Worm (Caenorhabditis elegans): ENCODE results near the gene hpl-2.

hpl-2 gene

DNA sequence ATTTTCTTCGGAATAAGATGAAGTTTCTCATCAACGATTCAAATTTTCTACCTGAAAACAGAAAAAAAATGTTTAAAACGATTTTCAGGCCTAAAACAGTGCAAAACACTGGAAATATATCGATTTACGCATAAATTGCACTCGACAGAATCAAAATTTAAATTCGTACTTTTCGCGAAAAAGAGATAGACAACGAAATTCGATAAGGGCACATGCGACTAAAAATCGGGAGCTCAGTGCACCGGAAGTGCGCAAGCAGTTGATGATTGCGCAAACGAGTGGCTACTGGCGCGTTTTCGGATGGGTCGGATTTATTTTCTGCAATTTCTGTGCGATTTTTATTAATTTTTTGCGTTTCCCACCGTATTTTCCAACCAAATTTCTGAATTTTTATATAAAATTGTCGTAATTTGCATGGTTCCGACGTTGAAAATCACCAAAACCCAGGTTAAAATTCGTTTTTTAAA is 48.3 kb downstream of the hpl-2 start, which contains the start of the genes Y39A1A.21 and Y39A1A.22 (continued):
- peak; percentile 38 for TF ChIP-seq jun-1 (tag; optimal IDR thresholded peaks at IDR 0.05)

DNA sequence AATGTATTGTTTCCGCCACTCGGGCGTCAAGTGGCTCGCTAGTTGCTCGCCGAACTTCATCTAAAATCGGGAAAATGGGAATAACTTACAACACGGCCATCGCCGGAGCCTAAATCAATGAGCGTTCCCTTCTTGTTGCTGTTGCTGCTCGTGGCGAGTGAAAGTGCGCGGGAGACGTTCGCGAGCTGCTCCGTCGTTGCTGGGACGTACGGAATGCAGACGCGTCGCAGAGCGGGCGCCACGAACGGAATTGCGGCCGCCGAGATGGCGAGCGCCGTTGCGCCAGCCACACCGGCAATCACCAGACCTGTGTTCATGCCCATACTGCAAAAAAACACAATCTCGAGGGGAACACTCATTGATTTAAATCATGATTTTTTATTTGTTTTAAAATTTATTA is 48.8 kb downstream of the hpl-2 start:
- TF ChIP-seq tag-97 (GFP tag; IDR thresholded peaks at IDR 0.05): no peak
- peak; percentile 24; the same call in 1 of the 2 replicates for TF ChIP-seq lim-7 (GFP tag; IDR thresholded peaks at IDR 0.05)
- TF ChIP-seq snpc-1.2 (GFP tag; IDR thresholded peaks at IDR 0.05): peak; percentile 26; the same call in 1 of the 2 replicates
- no peak for TF ChIP-seq sdz-12 (GFP tag; optimal IDR thresholded peaks at IDR 0.05)
- TF ChIP-seq gei-8 (GFP tag; optimal IDR thresholded peaks at IDR 0.05): no peak
- no peak for TF ChIP-seq ceh-32 (tag; optimal IDR thresholded peaks at IDR 0.05; ENCODE audit: poor library complexity)
- TF ChIP-seq lsy-2 (tag; optimal IDR thresholded peaks at IDR 0.05): no peak
- no peak for TF ChIP-seq cey-2 (tag; optimal IDR thresholded peaks at IDR 0.05; ENCODE audit: borderline replicate concordance, insufficient read depth)
- TF ChIP-seq lin-38 (GFP tag; IDR thresholded peaks at IDR 0.05): no peak
- TF ChIP-seq set-16 (GFP tag; IDR thresholded peaks at IDR 0.05): peak; percentile 92
- TF ChIP-seq unc-62 (GFP tag; optimal IDR thresholded peaks at IDR 0.05 in 1 of 2): no peak
- no peak for TF ChIP-seq unc-62 (tag; optimal IDR thresholded peaks at IDR 0.05)
- TF ChIP-seq F26F4.8 (GFP tag; conservative IDR thresholded peaks at IDR 0.05): no peak
- TF ChIP-seq zfp-3 (GFP tag; conservative IDR thresholded peaks at IDR 0.05): no peak
- no peak for TF ChIP-seq mdt-29 (GFP tag; IDR thresholded peaks at IDR 0.05)
- TF ChIP-seq rbr-2 (tag; optimal IDR thresholded peaks at IDR 0.05): no peak
- TF ChIP-seq lin-39 (tag; optimal IDR thresholded peaks at IDR 0.05): no peak
- no peak for TF ChIP-seq mxl-3 (GFP tag; optimal IDR thresholded peaks at IDR 0.05)
- TF ChIP-seq egl-43 (GFP tag; IDR thresholded peaks at IDR 0.05): 0 out of 2 replicates have a peak, but pooled peaks have one; percentile 52
- TF ChIP-seq nhr-6 (tag; optimal IDR thresholded peaks at IDR 0.05): no peak
- TF ChIP-seq nhr-77 (tag; optimal IDR thresholded peaks at IDR 0.05): no peak
- TF ChIP-seq php-3 (GFP tag; IDR thresholded peaks at IDR 0.05): 0 out of 2 replicates have a peak, but pooled peaks have one; percentile 14
- TF ChIP-seq Y105C5A.15 (GFP tag; IDR thresholded peaks at IDR 0.05): no peak
- TF ChIP-seq pqm-1 (tag; optimal IDR thresholded peaks at IDR 0.05): no peak
- no peak for TF ChIP-seq Y75B8A.6 (GFP tag; IDR thresholded peaks at IDR 0.05)
- TF ChIP-seq T20F7.1 (GFP tag; optimal IDR thresholded peaks at IDR 0.05): no peak
- TF ChIP-seq ceh-28 (tag; optimal IDR thresholded peaks at IDR 0.05): no peak
- TF ChIP-seq tra-1 (GFP tag; IDR thresholded peaks at IDR 0.05): 0 out of 2 replicates have a peak, but pooled peaks have one; percentile 38
- no peak for TF ChIP-seq jun-1 (tag; optimal IDR thresholded peaks at IDR 0.05)
- no peak for TF ChIP-seq snpc-4 (tag; optimal IDR thresholded peaks at IDR 0.05)
- no peak for TF ChIP-seq mep-1 (tag; optimal IDR thresholded peaks at IDR 0.05)

DNA sequence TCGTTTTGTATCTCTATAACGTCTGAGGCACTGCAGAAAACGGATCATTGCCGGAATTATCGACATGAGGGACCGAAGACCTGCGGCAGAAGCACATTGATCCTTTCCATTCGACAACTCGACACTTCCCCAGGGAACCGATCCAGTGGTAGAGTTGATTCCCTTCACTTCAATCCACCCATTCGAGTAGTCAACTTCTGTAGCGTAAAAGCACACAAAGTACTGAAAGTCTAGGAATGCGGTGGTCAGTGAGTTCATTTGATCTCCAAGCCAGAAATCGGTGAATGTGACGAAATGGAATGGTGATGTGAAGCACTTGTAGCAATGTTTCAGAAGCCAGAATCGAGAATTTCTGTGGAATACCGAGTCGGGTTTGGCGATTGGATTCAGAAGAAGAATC is 50.8 kb downstream of the hpl-2 start:
- TF ChIP-seq lin-38 (GFP tag; IDR thresholded peaks at IDR 0.05): no peak
- TF ChIP-seq mdl-1 (tag; optimal IDR thresholded peaks at IDR 0.05): no peak
- no peak for TF ChIP-seq set-16 (GFP tag; IDR thresholded peaks at IDR 0.05)
- no peak for TF ChIP-seq spr-1 (tag; optimal IDR thresholded peaks at IDR 0.05)
- TF ChIP-seq duxl-1 (tag; optimal IDR thresholded peaks at IDR 0.05; ENCODE audit: poor library complexity): no peak
- peak in 1 of 2 experiments; percentile 95 for TF ChIP-seq unc-62 (GFP tag; optimal IDR thresholded peaks at IDR 0.05 in 1 of 2)
- TF ChIP-seq unc-62 (tag; optimal IDR thresholded peaks at IDR 0.05): no peak
- TF ChIP-seq nhr-42 (GFP tag; IDR thresholded peaks at IDR 0.05): no peak
- TF ChIP-seq mdt-29 (GFP tag; IDR thresholded peaks at IDR 0.05): no peak

DNA sequence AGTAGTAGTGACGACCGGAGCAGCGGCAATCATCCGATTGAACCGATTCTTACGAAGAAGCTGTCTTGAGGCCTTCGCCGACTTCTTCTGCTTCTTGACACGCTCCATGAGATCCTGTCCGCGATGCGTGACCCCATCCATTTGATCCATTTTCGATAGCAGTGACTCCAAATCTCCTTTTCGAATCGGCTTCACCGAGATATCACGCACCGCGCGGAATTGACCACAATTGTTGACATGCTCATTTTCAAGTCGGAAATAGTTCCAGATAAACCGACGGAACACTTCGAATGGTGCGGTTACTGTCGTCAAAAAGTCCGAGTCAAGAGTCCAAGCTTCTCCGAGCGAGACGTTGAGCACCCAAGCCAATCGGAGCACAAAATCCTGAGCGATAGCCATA is 51.5 kb downstream of the hpl-2 start:
- TF ChIP-seq aha-1 (tag) (peak; percentile 88), dve-1 (tag; optimal IDR thresholded peaks at IDR 0.05; ENCODE audit: insufficient read depth) (no peak)
